Fruit fly (Drosophila melanogaster): ENCODE measurements around the gene CG14820.

DNA sequence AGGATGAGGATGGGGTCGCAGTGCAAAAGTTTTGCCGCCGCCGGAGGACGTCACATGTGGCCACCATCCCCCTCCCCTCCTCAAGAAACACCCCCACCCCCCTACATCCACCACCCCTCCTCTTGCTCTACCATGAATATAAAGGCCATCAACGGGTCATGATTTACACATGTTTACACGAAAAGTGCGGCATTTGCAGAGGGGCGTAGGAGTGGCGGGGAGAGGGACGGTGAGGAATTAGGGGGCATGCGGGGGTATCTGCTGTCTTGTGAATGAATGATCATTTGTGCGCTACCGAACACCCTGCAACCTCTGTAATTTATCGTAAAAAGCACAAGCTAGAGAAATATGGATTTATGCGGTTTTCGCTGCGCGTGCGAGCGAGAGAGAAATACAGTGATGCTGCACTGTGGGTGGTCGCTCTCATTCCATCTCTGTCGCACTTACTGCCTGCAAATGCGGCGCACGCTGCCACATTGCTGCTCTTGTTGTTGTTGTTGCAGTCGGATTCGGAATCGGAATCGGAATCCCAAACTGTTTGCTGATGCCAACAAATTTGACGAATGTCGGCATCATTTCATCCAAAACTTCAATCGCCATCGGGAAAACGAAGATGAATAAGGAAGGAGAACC is 48.5 kb downstream of the CG14820 start:
- TF ChIP-seq psq (optimal IDR thresholded peaks at IDR 0.05): no peak
- no peak for TF ChIP-seq Dll (optimal IDR thresholded peaks at IDR 0.05)
- no peak for TF ChIP-seq pan (optimal IDR thresholded peaks at IDR 0.05)

All from whole organism.